Worm (Caenorhabditis elegans) whole organism, mixed stage, embryonic: Measurements from ENCODE around the gene str-61.

Experiments used
- ces-1 ChIP-seq: fragments of 150-350 bp; optimal IDR thresholded peaks from 2 replicates; lab custom pipeline; 2014; ENCODE audit warnings: missing biosample characterization, missing genetic modification reagents, missing genetic modification characterization
- elt-3 ChIP-seq: fragments of 150-350 bp; optimal IDR thresholded peaks from 2 replicates; lab custom pipeline; 2014; ENCODE audit warnings: missing biosample characterization, missing genetic modification characterization
- nhr-237 ChIP-seq: fragments of 150-350 bp; optimal IDR thresholded peaks from 2 replicates; lab custom pipeline; 2014; ENCODE audit warnings: missing biosample characterization, missing genetic modification characterization
- snpc-4 ChIP-seq: fragments of 150-350 bp; optimal IDR thresholded peaks from 2 replicates; lab custom pipeline; 2014; ENCODE audit warnings: missing biosample characterization, missing genetic modification characterization
- unc-62 ChIP-seq: fragments of 150-350 bp; optimal IDR thresholded peaks from 2 replicates; lab custom pipeline; 2014; ENCODE audit warnings: missing biosample characterization, missing genetic modification reagents, missing genetic modification characterization
- ztf-11 ChIP-seq: fragments of 150-350 bp; optimal IDR thresholded peaks from 2 replicates; lab custom pipeline; 2014; ENCODE audit warnings: missing biosample characterization, missing genetic modification characterization

DNA sequence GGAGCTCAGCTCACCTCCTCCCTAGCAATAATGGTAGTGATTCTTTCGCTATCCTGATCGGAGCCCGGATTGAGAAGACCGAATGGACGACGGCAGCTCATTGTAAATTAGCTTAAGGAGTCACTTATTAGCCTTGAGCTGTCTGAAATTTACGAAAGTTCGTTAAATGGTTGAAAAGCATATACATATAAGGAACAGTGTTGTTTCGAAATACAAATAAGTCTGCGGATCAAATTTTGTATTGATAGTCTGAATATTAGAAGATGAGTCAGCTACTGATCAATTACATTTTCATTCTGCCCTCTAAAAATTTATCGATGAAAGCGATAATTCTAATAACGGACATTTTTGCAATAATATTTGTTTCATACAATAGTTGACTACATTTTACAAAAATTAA lies 4.4 kb downstream of the str-61 start, which contains the start of gene F14F8.14:
- TF ChIP-seq ztf-11 (tag; lab: Kevin White, UChicago) (no peak), nhr-237 (tag; lab: Kevin White, UChicago) (no peak), snpc-4 (no peak), unc-62 (GFP tag; lab: Kevin White, UChicago) (no peak), elt-3 (no peak), ces-1 (GFP tag; lab: Kevin White, UChicago) (no peak)
